Worm (Caenorhabditis elegans): ENCODE data around the gene M60.4.

DNA sequence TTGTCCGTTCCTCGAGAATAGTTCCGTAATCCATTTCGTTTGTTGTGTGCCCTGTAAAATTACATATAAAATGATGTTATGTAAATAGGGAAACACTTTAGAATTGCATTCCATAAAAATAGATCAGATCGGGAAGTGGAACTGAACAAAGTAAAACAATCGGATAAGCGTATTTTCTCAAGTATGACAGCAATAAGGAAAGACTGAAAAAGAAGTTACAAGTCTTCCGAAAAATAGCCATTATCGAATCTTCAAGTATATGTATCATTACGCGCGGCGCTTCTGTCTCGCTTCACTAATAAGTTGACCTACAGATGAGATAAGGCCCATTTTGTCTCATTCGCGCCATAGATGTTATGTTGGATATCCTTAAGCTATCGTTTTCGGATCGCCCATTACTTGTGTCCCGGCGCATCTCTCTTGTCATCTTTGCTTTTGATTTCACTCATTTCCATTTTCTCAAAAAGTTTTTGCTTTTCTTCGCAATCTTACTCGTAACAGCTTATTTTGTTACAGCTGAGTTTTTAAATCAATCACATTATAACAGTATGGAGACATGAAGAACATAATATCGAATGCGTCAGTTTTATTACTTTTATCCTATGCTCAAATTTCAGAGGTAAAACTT is 49.2 kb upstream of the M60.4 start, which contains the start of the genes fis-2 and F13B9.2:
- TF ChIP-seq pha-4 (tag; optimal IDR thresholded peaks at IDR 0.05): no peak
- no peak for TF ChIP-seq zag-1 (tag; optimal IDR thresholded peaks at IDR 0.05)
- TF ChIP-seq R02D3.7 (tag; optimal IDR thresholded peaks at IDR 0.05): no peak

All from whole organism, L3 larva.